Worm (Caenorhabditis elegans) whole organism, L4/young adult: ENCODE measurements around the gene Y37E11B.6.

Source experiments
- W03F9.2 ChIP-seq: fragments of 150-350 bp; optimal IDR thresholded peaks from 2 replicates; lab custom pipeline; 2014; ENCODE audit warnings: missing biosample characterization, missing genetic modification characterization
- dao-5 ChIP-seq: sonication (generic microtip); optimal IDR thresholded peaks from 2 replicates; lab custom pipeline; 2016; ENCODE audit warnings: missing genotype, missing genetic modification characterization, moderate library complexity, missing compliant biosample characterization
- him-1 ChIP-seq: sonication (generic microtip); optimal IDR thresholded peaks from 2 replicates; lab custom pipeline; 2016; ENCODE audit warnings: missing genotype, missing genetic modification reagents, missing genetic modification characterization, missing compliant biosample characterization

DNA sequence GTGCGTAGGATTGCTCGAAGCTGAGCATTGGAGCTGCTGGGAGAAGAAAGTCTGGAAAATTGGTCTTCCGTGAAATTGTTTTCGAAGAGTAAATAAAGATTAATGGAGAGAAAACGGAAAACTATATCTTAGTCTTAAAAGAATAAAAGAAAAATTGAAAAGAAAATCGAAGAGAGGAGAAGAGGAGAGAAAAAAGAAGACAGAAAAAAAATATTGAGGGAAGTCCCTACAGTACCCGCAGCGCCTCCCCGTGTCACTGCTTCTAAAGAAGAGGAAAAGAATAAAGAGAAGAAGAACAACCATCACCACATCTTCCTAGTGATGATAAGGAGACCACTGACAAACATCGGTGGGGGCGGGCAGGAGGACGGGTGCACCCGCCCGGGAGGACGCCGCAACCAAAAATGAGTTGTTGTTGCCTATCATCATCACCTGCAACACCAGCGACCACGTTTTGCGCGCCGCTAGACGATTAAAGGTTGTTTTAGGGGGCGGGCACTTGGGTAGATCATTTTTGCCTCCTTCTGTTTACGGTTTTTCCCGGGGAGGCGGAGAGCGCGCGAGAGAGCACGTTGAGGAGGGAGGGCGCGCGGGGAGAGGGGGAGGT lies 49.6 kb upstream of the Y37E11B.6 start, which contains the start of gene CC8.2:
- no peak for TF ChIP-seq him-1
- TF ChIP-seq dao-5 (tag; lab: Kevin White, UChicago) = no peak
- no peak for TF ChIP-seq W03F9.2 (tag; lab: Kevin White, UChicago)
